Worm (Caenorhabditis elegans) whole organism, dauer: Measurements from ENCODE around the gene cki-2.

Experiments
- unc-62 ChIP-seq: sonication (generic microtip); optimal IDR thresholded peaks from 2 replicates; lab custom pipeline; 2017; ENCODE audit warnings: missing biosample characterization, missing genetic modification reagents, missing genetic modification characterization

cki-2 gene

ce11 chrII:7792514-7792913, 23.8 kb upstream of the cki-2 start:
- no peak for TF ChIP-seq unc-62 (GFP tag; lab: Kevin White, UChicago)

- TF ChIP-seq unc-62 (GFP tag; lab: Kevin White, UChicago) = no peak
Measured at ce11 chrII:7794222-7794621, 22.1 kb upstream of the cki-2 start, which contains the start of gene glr-4. TSS of gene glr-4 (minus strand) at chrII:7794322.

- no peak for TF ChIP-seq unc-62 (GFP tag; lab: Kevin White, UChicago)
Measured at ce11 chrII:7795299-7795698, 21.0 kb upstream of the cki-2 start.

- TF ChIP-seq unc-62 (GFP tag; lab: Kevin White, UChicago) = no peak
Measured at ce11 chrII:7801255-7801654, 15.0 kb upstream of the cki-2 start.

- no peak for TF ChIP-seq unc-62 (GFP tag; lab: Kevin White, UChicago)
Measured at ce11 chrII:7801899-7802298, 14.4 kb upstream of the cki-2 start.

ce11 chrII:7803174-7803573, 13.1 kb upstream of the cki-2 start:
- no peak for TF ChIP-seq unc-62 (GFP tag; lab: Kevin White, UChicago)

- no peak for TF ChIP-seq unc-62 (GFP tag; lab: Kevin White, UChicago)
Measured at ce11 chrII:7806054-7806453, 10.2 kb upstream of the cki-2 start.

ce11 chrII:7806872-7807271, 9.4 kb upstream of the cki-2 start:
- no peak for TF ChIP-seq unc-62 (GFP tag; lab: Kevin White, UChicago)

- no peak for TF ChIP-seq unc-62 (GFP tag; lab: Kevin White, UChicago)
Measured at ce11 chrII:7808153-7808552, 8.1 kb upstream of the cki-2 start.

ce11 chrII:7808950-7809349, 7.3 kb upstream of the cki-2 start:
- TF ChIP-seq unc-62 (GFP tag; lab: Kevin White, UChicago) = no peak

ce11 chrII:7809358-7809914, 6.9 kb upstream of the cki-2 start:
- TF ChIP-seq unc-62 (GFP tag; lab: Kevin White, UChicago) = no peak

ce11 chrII:7810162-7810868, 6.0 kb upstream of the cki-2 start:
- TF ChIP-seq unc-62 (GFP tag; lab: Kevin White, UChicago) = no peak

- no peak for TF ChIP-seq unc-62 (GFP tag; lab: Kevin White, UChicago)
Measured at ce11 chrII:7810869-7811543, 5.3 kb upstream of the cki-2 start, which contains the start of gene cki-1. TSS of gene cki-1 (plus strand) at chrII:7811240.

- no peak for TF ChIP-seq unc-62 (GFP tag; lab: Kevin White, UChicago)
Measured at ce11 chrII:7812332-7812731, 4.0 kb upstream of the cki-2 start.

ce11 chrII:7813237-7813636, 3.1 kb upstream of the cki-2 start:
- TF ChIP-seq unc-62 (GFP tag; lab: Kevin White, UChicago) = no peak

ce11 chrII:7813645-7814044, 2.7 kb upstream of the cki-2 start:
- TF ChIP-seq unc-62 (GFP tag; lab: Kevin White, UChicago) = no peak

- no peak for TF ChIP-seq unc-62 (GFP tag; lab: Kevin White, UChicago)
Measured at ce11 chrII:7814215-7814614, 2.1 kb upstream of the cki-2 start.
